Fruit fly (Drosophila melanogaster) S2 (cell line): ENCODE data around the gene Prosbeta4.

ENCODE experiments used
- CG8478 ChIP-seq: fragments of >200 bp; optimal IDR thresholded peaks from 2 replicates; lab custom pipeline; 2018
- CTCF ChIP-seq, 2 experiments: fragments of >200 bp; optimal IDR thresholded peaks; 2 replicates each; lab custom pipeline; 2018

Gene Prosbeta4

DNA sequence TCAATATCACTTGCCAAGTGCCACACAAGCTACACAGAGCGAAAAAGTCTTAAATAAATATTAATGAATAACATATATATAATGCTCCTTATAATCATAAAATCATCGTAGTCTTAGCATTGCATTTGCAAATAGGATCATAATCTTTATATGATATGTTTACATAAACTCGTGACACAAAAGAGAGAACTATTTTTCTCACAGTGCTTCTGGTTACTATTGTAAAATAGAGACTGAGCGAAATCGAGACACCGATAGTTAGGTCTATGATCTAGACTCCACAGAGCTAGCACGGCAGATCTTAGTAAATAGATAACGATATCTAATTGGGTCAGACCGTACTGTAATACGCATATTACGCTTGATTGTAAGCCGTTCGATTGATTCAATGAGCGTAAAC, 22.2 kb downstream of the Prosbeta4 start:
- TF ChIP-seq CTCF (optimal IDR thresholded peaks at IDR 0.05; lab: Kevin White, UChicago) (no peak), CG8478 (no peak)

- TF ChIP-seq CG8478 (no peak), CTCF (optimal IDR thresholded peaks at IDR 0.05; lab: Kevin White, UChicago) (no peak)
Observed at dm6 chr2L:16706882-16707775, 24.8 kb downstream of the Prosbeta4 start.

DNA sequence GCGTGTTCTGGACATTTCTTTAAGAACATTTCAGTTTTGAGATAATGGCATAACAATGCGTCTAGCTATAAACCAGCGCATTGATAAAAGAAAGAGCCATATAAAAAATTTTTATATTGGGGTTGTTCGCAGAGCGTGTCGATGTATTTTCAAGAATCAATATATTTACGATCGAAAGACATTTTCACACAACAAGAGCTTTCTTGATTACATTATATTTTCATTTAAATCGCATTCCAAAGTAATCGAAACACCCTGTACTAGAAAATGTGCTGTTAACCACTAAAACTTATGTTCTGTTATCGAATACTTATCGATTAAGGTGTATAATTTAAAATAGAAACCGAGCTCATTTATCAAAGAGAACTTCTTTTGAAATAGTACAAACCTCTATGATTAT, 28.2 kb downstream of the Prosbeta4 start:
- no peak for TF ChIP-seq CG8478
- TF ChIP-seq CTCF (optimal IDR thresholded peaks at IDR 0.05; lab: Kevin White, UChicago) = no peak

DNA sequence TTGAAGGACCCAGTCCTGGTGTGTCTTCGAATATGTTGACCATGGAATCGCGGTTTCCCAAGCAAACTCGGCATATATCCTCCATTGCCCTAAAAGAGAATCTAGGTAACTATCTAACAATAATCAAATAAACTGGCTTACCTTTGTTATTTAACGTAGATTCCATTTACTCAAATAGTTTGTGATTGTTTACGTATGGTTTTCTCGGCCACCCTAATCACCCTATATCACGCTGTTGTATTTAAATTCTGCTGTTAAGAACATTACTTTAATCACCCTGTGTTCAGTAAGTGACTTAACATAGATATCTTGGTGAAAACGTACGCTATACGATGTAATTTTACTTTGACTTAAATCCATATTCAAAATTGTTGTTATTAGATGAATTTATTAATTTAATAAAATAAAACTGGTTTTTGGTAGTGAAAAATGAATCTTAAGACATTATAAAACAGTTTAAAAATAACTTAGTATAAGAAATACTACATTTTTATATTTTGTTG, 28.9 kb downstream of the Prosbeta4 start:
- TF ChIP-seq CG8478 (no peak), CTCF (optimal IDR thresholded peaks at IDR 0.05; lab: Kevin White, UChicago) (no peak)

dm6 chr2L:16690619-16690908, 41.4 kb downstream of the Prosbeta4 start:
- TF ChIP-seq CG8478 = no peak
- TF ChIP-seq CTCF (optimal IDR thresholded peaks at IDR 0.05; lab: Kevin White, UChicago) = no peak

dm6 chr2L:16689800-16690618, 41.9 kb downstream of the Prosbeta4 start:
- TF ChIP-seq CTCF (optimal IDR thresholded peaks at IDR 0.05; lab: Kevin White, UChicago) (no peak), CG8478 (no peak)

DNA sequence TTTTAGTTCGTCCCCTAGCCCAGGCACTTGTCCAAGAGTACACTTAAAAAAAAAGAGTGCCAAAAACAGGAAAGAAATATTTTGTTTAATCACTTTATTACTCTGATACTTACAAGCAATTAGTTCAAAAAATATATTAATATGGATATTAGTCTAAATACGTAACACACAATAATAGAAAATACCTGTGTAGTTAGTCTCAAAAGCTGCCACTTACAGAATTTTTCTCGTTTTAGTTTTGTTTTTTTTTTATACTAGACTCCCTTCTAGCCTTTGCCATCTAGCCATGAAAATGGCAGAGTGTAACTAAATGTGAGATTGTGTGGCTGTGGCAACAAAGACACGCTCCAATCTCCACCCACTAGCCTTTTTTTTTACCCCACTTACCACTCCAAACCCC, 44.1 kb downstream of the Prosbeta4 start:
- TF ChIP-seq CG8478 (no peak), CTCF (optimal IDR thresholded peaks at IDR 0.05; lab: Kevin White, UChicago) (no peak)

dm6 chr2L:16686412-16687043, 45.4 kb downstream of the Prosbeta4 start:
- TF ChIP-seq CTCF (optimal IDR thresholded peaks at IDR 0.05; lab: Kevin White, UChicago) = no peak
- TF ChIP-seq CG8478 = no peak

DNA sequence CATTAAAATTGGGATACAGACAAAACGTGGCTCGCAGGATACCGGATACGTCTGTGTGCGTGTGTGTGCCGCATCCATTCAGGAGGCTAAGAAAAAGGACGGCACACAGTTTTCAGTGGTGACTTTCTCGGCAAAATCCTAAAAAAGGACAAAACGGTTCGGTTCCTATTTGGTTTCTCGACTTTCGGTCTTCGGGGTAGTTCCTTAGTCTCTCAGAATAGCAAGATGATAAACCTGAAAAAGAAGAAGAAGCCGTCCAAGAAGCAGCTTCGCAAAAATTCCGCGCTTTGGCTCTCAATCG, 46.4 kb downstream of the Prosbeta4 start:
- no peak for TF ChIP-seq CG8478
- TF ChIP-seq CTCF (optimal IDR thresholded peaks at IDR 0.05; lab: Kevin White, UChicago) = peak in 1 of 2 experiments; percentile 18

- TF ChIP-seq CG8478 = no peak
- TF ChIP-seq CTCF (optimal IDR thresholded peaks at IDR 0.05; lab: Kevin White, UChicago) = no peak
Observed at dm6 chr2L:16684908-16685611, 46.9 kb downstream of the Prosbeta4 start.

DNA sequence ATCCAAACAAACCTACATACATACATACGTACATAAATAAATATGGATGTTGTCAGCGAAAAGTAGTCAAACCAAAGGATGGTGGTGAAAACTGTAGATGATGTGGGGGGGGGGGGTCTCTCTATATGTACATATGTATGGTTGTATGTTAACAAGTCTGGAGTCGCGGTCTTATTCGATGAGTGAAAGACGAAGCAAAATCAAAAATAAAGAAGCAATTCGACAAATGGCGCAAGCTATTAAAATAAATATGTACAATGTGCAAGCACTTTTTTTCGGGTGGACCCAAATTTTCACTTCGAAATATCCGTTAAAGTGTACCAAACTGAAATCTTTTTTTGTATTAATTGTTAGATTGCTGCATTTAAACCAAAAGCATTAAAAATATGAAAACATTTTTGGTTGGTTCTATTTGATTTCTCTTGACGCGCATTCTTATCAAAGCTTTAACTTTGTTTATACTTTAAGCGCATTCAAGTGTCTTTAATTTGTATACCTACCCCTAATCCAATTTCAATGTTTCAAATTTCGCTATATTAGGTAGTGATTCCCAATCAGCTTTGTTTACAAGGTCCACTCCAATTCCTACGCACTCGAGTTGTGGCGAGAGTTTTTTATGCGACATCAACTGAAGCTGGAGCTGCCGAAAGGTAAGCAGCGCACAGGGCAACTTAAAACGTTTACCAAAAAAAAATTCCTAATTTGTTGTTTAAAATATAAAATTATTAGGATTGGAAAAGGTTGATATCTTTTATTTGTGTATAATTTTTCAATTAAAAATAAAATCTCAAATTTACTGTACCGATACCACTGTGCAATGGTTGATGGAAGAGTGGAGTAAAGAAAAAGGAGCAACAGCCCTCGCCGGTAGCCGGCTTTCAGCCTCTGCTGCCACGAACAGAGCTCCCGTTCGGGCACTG, 47.7 kb downstream of the Prosbeta4 start, which contains the start of gene CG31807:
Gene CG31807, minus strand, starts transcription at position 51 of the 920 bp plus-strand sequence.
- no peak for TF ChIP-seq CTCF (optimal IDR thresholded peaks at IDR 0.05; lab: Kevin White, UChicago)
- TF ChIP-seq CG8478 = no peak

DNA sequence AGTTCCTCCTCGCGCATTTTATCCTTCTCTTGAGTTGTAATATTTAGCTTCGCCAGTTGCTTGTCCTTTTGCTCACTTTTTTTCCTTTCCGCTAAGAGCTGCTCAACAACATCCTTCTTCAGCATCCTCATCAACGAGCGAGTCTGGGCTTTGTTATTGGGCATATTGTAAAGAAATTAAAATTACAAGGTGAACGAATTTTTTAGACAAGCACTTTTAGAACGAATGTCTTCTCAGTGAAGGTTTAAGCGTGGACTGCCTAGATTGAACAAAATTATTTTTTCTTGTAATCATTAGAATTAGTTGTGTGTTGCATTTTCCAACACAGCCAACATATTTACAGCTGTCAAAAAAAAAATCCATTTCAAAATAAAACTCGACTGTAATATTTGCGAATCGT, 49.7 kb downstream of the Prosbeta4 start, which contains the start of gene CG33552:
Gene CG33552, plus strand, starts transcription at position 301 of the 400 bp plus-strand sequence.
- TF ChIP-seq CTCF (optimal IDR thresholded peaks at IDR 0.05; lab: Kevin White, UChicago) (no peak), CG8478 (no peak)
